Worm (Caenorhabditis elegans) whole organism, L4 larva: ENCODE data around the gene K02F3.12.
A peak's percentile ranks its signal among the peaks of the same experiment; 100 is the strongest.

Experiments used
- F10B5.3 ChIP-seq: sonication (generic microtip); optimal IDR thresholded peaks from 2 replicates; lab custom pipeline; 2016; ENCODE audit warnings: mild to moderate bottlenecking, missing genetic modification characterization, missing compliant biosample characterization
- F37D6.2 ChIP-seq: sonication (generic microtip); optimal IDR thresholded peaks from 2 replicates; lab custom pipeline; 2016; ENCODE audit warnings: mild to moderate bottlenecking, missing genetic modification characterization, missing compliant biosample characterization
- R02D3.7 ChIP-seq: fragments of 150-350 bp; sonication (generic microtip); optimal IDR thresholded peaks from 3 replicates; lab custom pipeline; 2014; ENCODE audit warnings: missing biosample characterization, missing genetic modification characterization
- Y75B8A.6 ChIP-seq: fragments of 200-800 bp; sonication (Bioruptor generic); IDR thresholded peaks from 2 replicates; pipeline ENCODE4 v1.3.6; 2022; ENCODE audit warnings: missing genetic modification reagents, missing genetic modification characterization, missing compliant biosample characterization
- ZK337.2 ChIP-seq: fragments of 200-800 bp; sonication (Bioruptor generic); IDR thresholded peaks from 2 replicates; pipeline ENCODE4 v1.3.6; 2022; ENCODE audit warnings: missing genetic modification reagents, missing genetic modification characterization, missing compliant biosample characterization
- ZK546.5 ChIP-seq, 2 experiments: sonication (generic microtip); optimal IDR thresholded peaks; 2 replicates each; lab custom pipeline; 2017; ENCODE audit warnings: missing biosample characterization in 2 of 2, missing genetic modification characterization in 2 of 2
- aly-2 ChIP-seq: sonication (generic microtip); optimal IDR thresholded peaks from 2 replicates; lab custom pipeline; 2018; ENCODE audit warnings: missing biosample characterization, missing genetic modification characterization
- ama-1 ChIP-seq: fragments of 150-350 bp; optimal IDR thresholded peaks from 2 replicates; lab custom pipeline; 2014; ENCODE audit warnings: inconsistent platforms, mixed read lengths
- attf-4 ChIP-seq: sonication (generic microtip); optimal IDR thresholded peaks from 3 replicates; lab custom pipeline; 2017; ENCODE audit warnings: missing biosample characterization, missing genetic modification characterization
- ceh-20 ChIP-seq: fragments of 200-800 bp; sonication (Bioruptor generic); IDR thresholded peaks from 2 replicates; pipeline ENCODE4 v1.3.6; 2022; ENCODE audit warnings: missing genetic modification reagents, missing genetic modification characterization, missing compliant biosample characterization
- ceh-32 ChIP-seq: sonication (generic microtip); optimal IDR thresholded peaks from 2 replicates; lab custom pipeline; 2016; ENCODE audit warnings: mild to moderate bottlenecking, missing genetic modification characterization, missing compliant biosample characterization; ENCODE audit not compliant: poor library complexity
- ceh-82 ChIP-seq: sonication (generic microtip); optimal IDR thresholded peaks from 2 replicates; lab custom pipeline; 2017; ENCODE audit warnings: missing biosample characterization, missing genetic modification characterization
- daf-16 ChIP-seq, 3 experiments: sonication (generic microtip); optimal IDR thresholded peaks; 2 replicates each; lab custom pipeline; 2016 to 2017; ENCODE audit warnings: missing genetic modification characterization in 3 of 3, missing genetic modification reagents in 3 of 3, mild to moderate bottlenecking in 2 of 3, missing compliant biosample characterization in 2 of 3, missing biosample characterization in 1 of 3, moderate library complexity in 1 of 3
- daf-19 ChIP-seq: fragments of 200-800 bp; sonication (Bioruptor generic); conservative IDR thresholded peaks from 2 replicates; pipeline ENCODE4 v1.3.6; 2022; ENCODE audit warnings: missing genetic modification characterization, missing compliant biosample characterization
- daf-8 ChIP-seq: fragments of 200-800 bp; sonication (Bioruptor generic); IDR thresholded peaks from 2 replicates; pipeline ENCODE4 v1.3.6; 2022; ENCODE audit warnings: missing genetic modification characterization, missing compliant biosample characterization
- dmd-8 ChIP-seq: fragments of 200-800 bp; sonication (Bioruptor generic); IDR thresholded peaks from 2 replicates; pipeline ENCODE4 v1.3.6; 2022; ENCODE audit warnings: missing genetic modification characterization, missing compliant biosample characterization
- dmd-9 ChIP-seq: fragments of 200-800 bp; sonication (Bioruptor generic); IDR thresholded peaks from 2 replicates; pipeline ENCODE4 v1.3.6; 2022; ENCODE audit warnings: missing genetic modification reagents, missing genetic modification characterization, missing compliant biosample characterization
- duxl-1 ChIP-seq: sonication (generic microtip); optimal IDR thresholded peaks from 2 replicates; lab custom pipeline; 2016; ENCODE audit warnings: mild to moderate bottlenecking, missing genetic modification characterization, moderate library complexity, missing compliant biosample characterization; ENCODE audit not compliant: poor library complexity
- egl-27 ChIP-seq: sonication (generic microtip); optimal IDR thresholded peaks from 3 replicates; lab custom pipeline; 2017; ENCODE audit warnings: missing biosample characterization, missing genetic modification reagents, missing genetic modification characterization
- egl-43 ChIP-seq: fragments of 200-800 bp; sonication (Bioruptor generic); IDR thresholded peaks from 2 replicates; pipeline ENCODE4 v1.3.6; 2022; ENCODE audit warnings: missing genetic modification reagents, missing genetic modification characterization, missing compliant biosample characterization
- fkh-10 ChIP-seq: fragments of 150-350 bp; optimal IDR thresholded peaks from 2 replicates; lab custom pipeline; 2014; ENCODE audit warnings: missing biosample characterization, missing genetic modification reagents, missing genetic modification characterization
- hlh-11 ChIP-seq: fragments of 200-800 bp; sonication (Bioruptor generic); optimal IDR thresholded peaks from 2 replicates; lab custom pipeline; 2018; ENCODE audit warnings: mild to moderate bottlenecking, missing genetic modification characterization, missing compliant biosample characterization
- hlh-30 ChIP-seq: sonication (generic microtip); optimal IDR thresholded peaks from 2 replicates; lab custom pipeline; 2017; ENCODE audit warnings: antibody characterized with exemption, mild to moderate bottlenecking, missing genetic modification characterization, missing compliant biosample characterization; ENCODE audit not compliant: insufficient read depth
- lim-7 ChIP-seq: fragments of 200-800 bp; sonication (Bioruptor generic); IDR thresholded peaks from 2 replicates; pipeline ENCODE4 v1.3.6; 2022; ENCODE audit warnings: missing genetic modification characterization, missing compliant biosample characterization
- lin-1 ChIP-seq: fragments of 200-800 bp; sonication (Bioruptor generic); IDR thresholded peaks from 2 replicates; pipeline ENCODE4 v1.3.6; 2022; ENCODE audit warnings: missing genetic modification reagents, missing genetic modification characterization, missing compliant biosample characterization
- lin-15B ChIP-seq: fragments of 150-350 bp; sonication (generic microtip); optimal IDR thresholded peaks from 3 replicates; lab custom pipeline; 2014; ENCODE audit warnings: missing biosample characterization, missing genetic modification characterization
- lin-29 ChIP-seq: fragments of 200-800 bp; sonication (Bioruptor generic); IDR thresholded peaks from 2 replicates; pipeline ENCODE4 v1.3.6; 2022; ENCODE audit warnings: missing genetic modification reagents, missing genetic modification characterization, missing compliant biosample characterization
- lin-39 ChIP-seq: fragments of 150-350 bp; optimal IDR thresholded peaks from 2 replicates; lab custom pipeline; 2014; ENCODE audit warnings: missing biosample characterization, missing genetic modification reagents, missing genetic modification characterization
- lir-3 ChIP-seq: sonication (generic microtip); optimal IDR thresholded peaks from 2 replicates; lab custom pipeline; 2016; ENCODE audit warnings: mild to moderate bottlenecking, missing genetic modification characterization, missing compliant biosample characterization
- lsy-2 ChIP-seq, 2 experiments: fragments of 150-350 bp in 1 of 2; sonication (generic microtip) in 1 of 2; optimal IDR thresholded peaks; 2 replicates each; lab custom pipeline; 2014 to 2017; ENCODE audit warnings: missing biosample characterization in 2 of 2, missing genetic modification characterization in 2 of 2
- madf-9 ChIP-seq: fragments of 200-800 bp; sonication (Bioruptor generic); conservative IDR thresholded peaks from 2 replicates; pipeline ENCODE4 v1.3.6; 2022; ENCODE audit warnings: missing genetic modification reagents, missing genetic modification characterization, missing compliant biosample characterization
- mdt-29 ChIP-seq: fragments of 200-800 bp; sonication (Bioruptor generic); IDR thresholded peaks from 2 replicates; pipeline ENCODE4 v1.3.6; 2022; ENCODE audit warnings: missing genetic modification reagents, missing genetic modification characterization, missing compliant biosample characterization
- mxl-2 ChIP-seq: fragments of 200-800 bp; sonication (Bioruptor generic); conservative IDR thresholded peaks from 2 replicates; pipeline ENCODE4 v1.3.6; 2022; ENCODE audit warnings: missing genetic modification reagents, missing genetic modification characterization, missing compliant biosample characterization
- nhr-102 ChIP-seq: sonication (generic microtip); optimal IDR thresholded peaks from 2 replicates; lab custom pipeline; 2016; ENCODE audit warnings: mild to moderate bottlenecking, missing genetic modification characterization, moderate library complexity, missing compliant biosample characterization
- nhr-11 ChIP-seq: fragments of 150-350 bp; optimal IDR thresholded peaks from 2 replicates; lab custom pipeline; 2014; ENCODE audit warnings: missing biosample characterization, missing genetic modification characterization
- nhr-237 ChIP-seq: sonication (generic microtip); optimal IDR thresholded peaks from 2 replicates; lab custom pipeline; 2017; ENCODE audit warnings: missing biosample characterization, missing genetic modification characterization
- nhr-25 ChIP-seq: sonication (generic microtip); optimal IDR thresholded peaks from 2 replicates; lab custom pipeline; 2017; ENCODE audit warnings: missing genetic modification characterization, mild to moderate bottlenecking, missing compliant biosample characterization, antibody characterized with exemption, moderate library complexity, borderline replicate concordance; ENCODE audit not compliant: insufficient read depth
- nhr-28 ChIP-seq: fragments of 150-350 bp; optimal IDR thresholded peaks from 2 replicates; lab custom pipeline; 2014; ENCODE audit warnings: missing biosample characterization, missing genetic modification characterization
- nhr-41 ChIP-seq: fragments of 200-800 bp; sonication (Bioruptor generic); IDR thresholded peaks from 2 replicates; pipeline ENCODE4 v1.3.6; 2022; ENCODE audit warnings: missing genetic modification reagents, missing genetic modification characterization, missing compliant biosample characterization
- nhr-42 ChIP-seq: fragments of 200-800 bp; sonication (Bioruptor generic); IDR thresholded peaks from 2 replicates; pipeline ENCODE4 v1.3.6; 2022; ENCODE audit warnings: missing genetic modification characterization, missing compliant biosample characterization
- nhr-6 ChIP-seq: fragments of 150-350 bp; optimal IDR thresholded peaks from 2 replicates; lab custom pipeline; 2014; ENCODE audit warnings: missing biosample characterization, missing genetic modification characterization
- nhr-76 ChIP-seq: fragments of 150-350 bp; optimal IDR thresholded peaks from 2 replicates; lab custom pipeline; 2014; ENCODE audit warnings: missing biosample characterization, missing genetic modification characterization
- nhr-77 ChIP-seq: fragments of 150-350 bp; optimal IDR thresholded peaks from 2 replicates; lab custom pipeline; 2014; ENCODE audit warnings: missing biosample characterization, missing genetic modification characterization
- sdz-12 ChIP-seq: fragments of 200-800 bp; sonication (Bioruptor generic); optimal IDR thresholded peaks from 2 replicates; lab custom pipeline; 2018; ENCODE audit warnings: mild to moderate bottlenecking, missing genetic modification characterization, missing compliant biosample characterization
- skn-1 ChIP-seq: fragments of 150-350 bp; optimal IDR thresholded peaks from 2 replicates; lab custom pipeline; 2014; ENCODE audit warnings: missing biosample characterization, missing genetic modification characterization
- snpc-1.2 ChIP-seq: fragments of 200-800 bp; sonication (Bioruptor generic); IDR thresholded peaks from 2 replicates; pipeline ENCODE4 v1.3.6; 2022; ENCODE audit warnings: missing genetic modification reagents, missing genetic modification characterization, missing compliant biosample characterization
- snpc-4 ChIP-seq: fragments of 150-350 bp; optimal IDR thresholded peaks from 2 replicates; lab custom pipeline; 2014; ENCODE audit warnings: missing biosample characterization, missing genetic modification characterization
- spr-1 ChIP-seq: sonication (generic microtip); optimal IDR thresholded peaks from 2 replicates; lab custom pipeline; 2016; ENCODE audit warnings: mild to moderate bottlenecking, missing genetic modification characterization, missing compliant biosample characterization
- unc-39 ChIP-seq: sonication (generic microtip); optimal IDR thresholded peaks from 2 replicates; lab custom pipeline; 2017; ENCODE audit warnings: missing biosample characterization, missing genetic modification characterization
- zag-1 ChIP-seq: fragments of 150-350 bp; optimal IDR thresholded peaks from 2 replicates; lab custom pipeline; 2014; ENCODE audit warnings: missing biosample characterization, missing genetic modification characterization
- ztf-11 ChIP-seq: fragments of 150-350 bp; optimal IDR thresholded peaks from 2 replicates; lab custom pipeline; 2014; ENCODE audit warnings: missing biosample characterization, missing genetic modification characterization

The K02F3.12 gene

ce11 chrIII:835713-836278, 20.6 kb upstream of the K02F3.12 start (continued):
- TF ChIP-seq snpc-1.2 (GFP tag; lab: Robert Waterston, UW) (peak; percentile 84), F10B5.3 (peak; percentile 16), dmd-8 (GFP tag; lab: Robert Waterston, UW) (peak; percentile 90), nhr-102 (tag; lab: Kevin White, UChicago) (peak; percentile 92), F37D6.2 (tag; lab: Kevin White, UChicago) (peak; percentile 40), ztf-11 (tag; lab: Kevin White, UChicago) (peak; percentile 51), snpc-4 (tag; lab: Kevin White, UChicago) (no peak), hlh-30 (tag; lab: Kevin White, UChicago) (peak; percentile 5), lin-39 (tag; lab: Kevin White, UChicago) (no peak), nhr-25 (tag; lab: Kevin White, UChicago) (peak; percentile 84), lir-3 (tag; lab: Kevin White, UChicago) (no peak), egl-27 (tag; lab: Kevin White, UChicago) (no peak), fkh-10 (GFP tag; lab: Kevin White, UChicago) (no peak), ZK546.5 (tag; optimal IDR thresholded peaks at IDR 0.05; lab: Kevin White, UChicago) (peak in 1 of 2 experiments; percentile 45), spr-1 (tag; lab: Kevin White, UChicago) (peak; percentile 58), sdz-12 (GFP tag; lab: Kevin White, UChicago) (peak; percentile 99), nhr-11 (tag; lab: Kevin White, UChicago) (no peak), attf-4 (tag; lab: Kevin White, UChicago) (no peak), nhr-42 (peak; percentile 95), skn-1 (tag; lab: Kevin White, UChicago) (peak; percentile 20), lsy-2 (tag; optimal IDR thresholded peaks at IDR 0.05; lab: Kevin White, UChicago) (peak; percentile 66 to 69), daf-8 (GFP tag; lab: Robert Waterston, UW) (no peak; the same call in 1 of the 2 replicates), mdt-29 (GFP tag; lab: Robert Waterston, UW) (peak; percentile 93), lin-15B (tag; lab: Kevin White, UChicago) (no peak), duxl-1 (peak; percentile 94), lin-29 (GFP tag; lab: Robert Waterston, UW) (peak; percentile 83), ceh-32 (tag; lab: Kevin White, UChicago) (no peak), lim-7 (GFP tag; lab: Robert Waterston, UW) (peak; percentile 95), daf-16 (GFP tag; optimal IDR thresholded peaks at IDR 0.05; lab: Kevin White, UChicago) (peak in 1 of 2 experiments; percentile 81), daf-16 (tag; optimal IDR thresholded peaks at IDR 0.05; lab: Kevin White, UChicago) (peak; percentile 66), ZK337.2 (peak; percentile 73), daf-19 (GFP tag; lab: Robert Waterston, UW) (0 out of 2 replicates have a peak, but pooled peaks have one; percentile 79), nhr-28 (tag; lab: Kevin White, UChicago) (peak; percentile 65), ceh-82 (tag; lab: Kevin White, UChicago) (no peak), madf-9 (GFP tag; lab: Robert Waterston, UW) (peak; percentile 72), R02D3.7 (no peak), ama-1 (lab: Kevin White, UChicago) (peak; percentile 98), ceh-20 (GFP tag; lab: Robert Waterston, UW) (peak; percentile 87), aly-2 (tag; lab: Kevin White, UChicago) (no peak), unc-39 (tag; lab: Kevin White, UChicago) (no peak), lin-1 (peak; percentile 95), mxl-2 (GFP tag; lab: Robert Waterston, UW) (peak; percentile 78), zag-1 (tag; lab: Kevin White, UChicago) (peak; percentile 45), nhr-6 (no peak), egl-43 (GFP tag; lab: Robert Waterston, UW) (peak; percentile 96), nhr-41 (GFP tag; lab: Robert Waterston, UW) (peak; percentile 96), nhr-237 (tag; lab: Kevin White, UChicago) (peak; percentile 49), nhr-77 (tag; lab: Kevin White, UChicago) (peak; percentile 98), hlh-11 (tag; lab: Kevin White, UChicago) (peak; percentile 86), dmd-9 (GFP tag; lab: Robert Waterston, UW) (peak; percentile 85), Y75B8A.6 (GFP tag; lab: Robert Waterston, UW) (peak; percentile 99), nhr-76 (tag; lab: Kevin White, UChicago) (no peak)
